Fruit fly (Drosophila melanogaster) whole organism, adult: Measurements from ENCODE around the gene CG4297.

Experiments
- CG11617 ChIP-seq: fragments of 200-800 bp; sonication (Bioruptor generic); optimal IDR thresholded peaks from 2 replicates; lab custom pipeline; 2017; ENCODE audit warnings: mild to moderate bottlenecking, missing biosample characterization, missing genetic modification reagents, missing genetic modification characterization
- CG12768 ChIP-seq: fragments of 200-800 bp; sonication (Bioruptor generic); optimal IDR thresholded peaks from 2 replicates; lab custom pipeline; 2017; ENCODE audit warnings: missing biosample characterization, missing genetic modification characterization, mild to moderate bottlenecking, moderate library complexity, missing genetic modification reagents
- CG14711 ChIP-seq: fragments of 200-800 bp; sonication (Bioruptor generic); optimal IDR thresholded peaks from 2 replicates; lab custom pipeline; 2018; ENCODE audit warnings: missing biosample characterization, mild to moderate bottlenecking, missing genetic modification characterization, moderate library complexity
- CG1620 ChIP-seq: fragments of 200-800 bp; sonication (Bioruptor generic); optimal IDR thresholded peaks from 2 replicates; lab custom pipeline; 2016; ENCODE audit warnings: missing biosample characterization, missing genetic modification characterization
- CG33017 ChIP-seq: fragments of 200-800 bp; sonication (Bioruptor generic); optimal IDR thresholded peaks from 2 replicates; lab custom pipeline; 2018; ENCODE audit warnings: missing biosample characterization, mild to moderate bottlenecking, missing genetic modification characterization, moderate library complexity
- CG5204 ChIP-seq: fragments of 200-800 bp; sonication (Bioruptor generic); optimal IDR thresholded peaks from 2 replicates; lab custom pipeline; 2016; ENCODE audit warnings: missing biosample characterization, missing genetic modification characterization
- CG7045 ChIP-seq: fragments of 200-800 bp; sonication (Bioruptor generic); optimal IDR thresholded peaks from 2 replicates; lab custom pipeline; 2017; ENCODE audit warnings: missing biosample characterization, mild to moderate bottlenecking, missing genetic modification characterization
- CG7101 ChIP-seq: fragments of 200-800 bp; sonication (Bioruptor generic); optimal IDR thresholded peaks from 2 replicates; lab custom pipeline; 2018; ENCODE audit warnings: missing biosample characterization, mild to moderate bottlenecking, missing genetic modification characterization, moderate library complexity
- Clk ChIP-seq: fragments of 200-800 bp; sonication (Bioruptor generic); optimal IDR thresholded peaks from 2 replicates; lab custom pipeline; 2017; ENCODE audit warnings: missing biosample characterization, missing genetic modification characterization
- Crg-1 ChIP-seq: fragments of 200-800 bp; sonication (Bioruptor generic); optimal IDR thresholded peaks from 2 replicates; lab custom pipeline; 2016; ENCODE audit warnings: missing biosample characterization, missing genetic modification characterization
- Hr96 ChIP-seq: fragments of 200-800 bp; sonication (Bioruptor generic); optimal IDR thresholded peaks from 2 replicates; lab custom pipeline; 2016; ENCODE audit warnings: missing biosample characterization, missing genetic modification characterization
- Mnt ChIP-seq: fragments of 200-800 bp; sonication (Bioruptor generic); optimal IDR thresholded peaks from 2 replicates; lab custom pipeline; 2016; ENCODE audit warnings: missing biosample characterization, mild to moderate bottlenecking, missing genetic modification characterization
- bab1 ChIP-seq: fragments of 200-800 bp; sonication (Bioruptor generic); optimal IDR thresholded peaks from 3 replicates; lab custom pipeline; 2019; ENCODE audit warnings: missing biosample characterization, mild to moderate bottlenecking, missing genetic modification characterization, moderate library complexity
- cic ChIP-seq: fragments of 200-800 bp; sonication (Bioruptor generic); optimal IDR thresholded peaks from 2 replicates; lab custom pipeline; 2017; ENCODE audit warnings: missing biosample characterization, mild to moderate bottlenecking, missing genetic modification characterization, moderate library complexity
- cnc ChIP-seq, 2 experiments: fragments of >200 bp; optimal IDR thresholded peaks; 2 replicates each; lab custom pipeline; 2017
- kay ChIP-seq: fragments of 200-800 bp; sonication (Bioruptor generic); peaks from one replicate; lab custom pipeline; 2016; ENCODE audit warnings: missing biosample characterization, missing genetic modification characterization, borderline replicate concordance
- ovo ChIP-seq: fragments of 200-800 bp; sonication (Bioruptor generic); optimal IDR thresholded peaks from 2 replicates; lab custom pipeline; 2016; ENCODE audit warnings: missing biosample characterization, missing genetic modification characterization
- pad ChIP-seq: fragments of 200-800 bp; sonication (Bioruptor generic); optimal IDR thresholded peaks from 3 replicates; lab custom pipeline; 2017; ENCODE audit warnings: missing biosample characterization, missing genetic modification characterization, mild to moderate bottlenecking, moderate library complexity, missing genetic modification reagents
- tj ChIP-seq: fragments of 200-800 bp; sonication (Bioruptor generic); optimal IDR thresholded peaks from 3 replicates; lab custom pipeline; 2017; ENCODE audit warnings: missing biosample characterization, mild to moderate bottlenecking, missing genetic modification characterization, moderate library complexity
- toe ChIP-seq: fragments of 200-800 bp; sonication (Bioruptor generic); optimal IDR thresholded peaks from 2 replicates; lab custom pipeline; 2016; ENCODE audit warnings: missing biosample characterization, missing genetic modification characterization

The CG4297 gene

DNA sequence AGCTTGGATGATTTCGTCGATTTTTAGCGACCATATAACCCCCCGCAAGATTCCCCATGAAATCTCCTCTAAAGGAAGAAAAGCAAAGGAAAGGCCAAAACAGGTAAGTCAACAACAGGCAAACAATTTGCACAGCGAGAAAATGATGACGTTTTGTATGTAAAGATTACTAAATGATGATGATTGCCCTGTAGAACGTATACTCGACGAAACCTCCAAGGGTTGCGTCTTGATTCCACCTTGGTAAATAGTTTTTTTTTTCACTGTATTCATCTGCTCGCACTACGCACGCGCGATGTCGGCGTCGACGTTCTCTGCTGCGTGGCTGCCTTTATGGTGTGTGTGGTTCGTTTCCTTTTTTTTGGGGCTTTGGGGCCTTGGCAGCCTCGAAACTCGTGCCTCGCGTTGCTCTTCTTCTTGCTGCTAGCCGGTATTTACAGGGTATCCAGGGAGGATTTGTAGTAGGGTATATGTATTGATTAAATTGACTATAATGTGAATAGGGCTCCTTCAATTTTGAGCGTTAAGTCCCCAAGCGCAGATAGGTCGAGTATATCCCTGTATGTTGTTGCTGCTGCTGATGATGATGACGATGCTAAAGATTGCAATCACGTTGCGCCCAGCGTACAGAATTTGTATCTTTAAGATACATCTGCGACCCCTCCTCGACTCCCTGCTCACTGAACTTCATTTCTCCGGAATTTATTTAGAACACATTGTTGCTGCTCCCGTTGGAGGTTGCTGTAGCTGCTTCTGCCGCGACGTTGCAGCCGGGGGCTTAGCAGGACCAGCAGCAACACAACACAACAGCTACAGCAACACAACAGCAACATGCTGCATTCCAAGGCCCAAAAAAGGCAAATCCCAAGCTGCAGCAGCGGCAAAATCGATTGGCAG, 44.4 kb downstream of the CG4297 start:
- TF ChIP-seq CG7045 (GFP tag; lab: Kevin White, UChicago) (no peak), CG14711 (tag; lab: Kevin White, UChicago) (no peak), cnc (optimal IDR thresholded peaks at IDR 0.05; lab: Kevin White, UChicago) (no peak), Hr96 (GFP tag; lab: Kevin White, UChicago) (no peak), bab1 (GFP tag; lab: Kevin White, UChicago) (no peak), Mnt (GFP tag; lab: Kevin White, UChicago) (no peak), kay (GFP tag; lab: Kevin White, UChicago) (no peak), cic (GFP tag; lab: Kevin White, UChicago) (no peak), tj (GFP tag; lab: Kevin White, UChicago) (no peak), CG7101 (tag; lab: Kevin White, UChicago) (no peak), CG12768 (no peak), ovo (GFP tag; lab: Kevin White, UChicago) (no peak), CG11617 (GFP tag; lab: Kevin White, UChicago) (no peak), CG1620 (GFP tag; lab: Kevin White, UChicago) (no peak), Crg-1 (GFP tag; lab: Kevin White, UChicago) (no peak), Clk (no peak), pad (no peak)

DNA sequence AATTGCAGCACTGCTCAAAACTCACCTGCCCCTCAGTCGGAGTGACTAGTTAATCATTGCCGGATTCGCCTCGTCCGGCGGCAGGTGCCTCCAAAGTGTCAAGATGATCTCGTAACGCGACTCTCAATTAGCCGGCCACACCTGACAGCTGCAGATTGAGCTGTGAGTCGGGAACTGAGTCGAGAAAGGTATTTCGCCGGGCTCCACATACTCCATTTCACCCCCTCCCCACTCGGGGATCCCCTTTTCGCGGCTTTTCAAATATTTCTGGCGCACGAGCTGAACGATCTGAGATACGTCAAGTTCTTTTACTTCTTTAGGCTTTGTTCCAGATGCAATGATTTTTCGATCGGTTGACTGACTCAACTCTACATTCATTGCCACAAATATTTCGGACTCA, 45.6 kb downstream of the CG4297 start:
- TF ChIP-seq kay (GFP tag; lab: Kevin White, UChicago) (peak; percentile 6), cic (GFP tag; lab: Kevin White, UChicago) (no peak)

DNA sequence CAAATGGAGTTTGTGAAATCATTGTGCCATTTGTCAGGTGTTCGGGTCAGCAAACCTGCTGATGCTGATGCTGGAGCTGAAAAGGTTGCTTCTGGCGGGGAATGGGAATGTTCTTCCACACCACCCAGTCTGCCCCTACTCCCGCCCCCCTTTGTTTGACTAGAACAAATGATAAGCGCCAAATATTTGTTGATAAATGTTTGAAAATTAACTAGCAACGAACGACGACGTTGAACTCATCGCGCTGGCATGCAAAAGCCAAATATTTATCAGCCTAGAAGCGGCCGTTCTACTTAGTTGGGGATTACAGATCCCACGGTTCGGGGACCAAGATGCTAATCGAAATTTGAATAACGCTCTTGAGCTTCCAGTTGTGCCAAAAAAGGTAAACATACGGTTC, 46.5 kb downstream of the CG4297 start:
- TF ChIP-seq toe (GFP tag; lab: Kevin White, UChicago) (no peak), pad (no peak), tj (GFP tag; lab: Kevin White, UChicago) (no peak), CG1620 (GFP tag; lab: Kevin White, UChicago) (no peak), CG5204 (no peak), Clk (no peak), CG14711 (tag; lab: Kevin White, UChicago) (no peak), CG7045 (GFP tag; lab: Kevin White, UChicago) (no peak), CG33017 (tag; lab: Kevin White, UChicago) (no peak), kay (GFP tag; lab: Kevin White, UChicago) (no peak), CG11617 (GFP tag; lab: Kevin White, UChicago) (no peak), CG12768 (no peak), cic (GFP tag; lab: Kevin White, UChicago) (no peak), Hr96 (GFP tag; lab: Kevin White, UChicago) (no peak)

DNA sequence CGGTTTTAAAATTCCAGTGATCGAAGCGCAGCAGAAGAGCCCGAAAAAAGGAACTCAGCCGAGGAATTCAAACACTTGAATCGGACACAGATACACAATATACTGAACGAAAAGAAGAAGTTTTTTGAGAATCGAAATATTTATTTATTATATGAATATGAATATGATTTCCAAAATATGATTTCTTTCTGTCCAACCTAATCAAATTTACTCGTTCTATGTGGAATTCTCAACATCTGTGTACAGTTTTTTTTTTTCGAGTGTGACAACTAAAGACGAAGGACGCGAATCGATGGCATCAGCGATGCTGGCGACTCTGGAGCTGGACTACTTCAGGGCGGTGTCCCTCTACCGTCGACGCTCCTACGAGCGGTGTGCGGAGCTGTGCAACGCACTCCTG, 48.8 kb downstream of the CG4297 start:
- TF ChIP-seq CG33017 (tag; lab: Kevin White, UChicago) (no peak), CG14711 (tag; lab: Kevin White, UChicago) (no peak)

DNA sequence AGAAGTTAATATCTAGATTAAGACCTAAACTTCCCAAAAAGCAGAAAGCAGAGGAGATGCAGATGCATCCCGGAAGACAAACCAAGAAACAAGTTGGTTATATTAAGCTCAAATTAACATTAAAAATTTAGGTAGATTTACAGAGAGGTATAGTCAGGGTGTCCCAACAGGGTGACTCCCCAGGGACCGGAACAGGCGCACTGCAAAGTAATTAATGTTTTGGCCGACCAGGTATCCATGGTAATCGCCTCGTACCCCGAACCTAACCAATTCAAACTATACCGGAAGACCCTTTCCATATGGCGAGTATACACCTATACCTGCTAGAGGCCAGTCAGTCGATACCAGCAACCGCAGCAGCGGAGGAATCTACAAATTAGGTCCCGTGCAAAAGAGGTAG, 49.4 kb downstream of the CG4297 start, which contains the start of gene BBS8:
Gene BBS8, plus strand, starts transcription at position 301 of the 400 bp plus-strand sequence.
- no peak for TF ChIP-seq kay (GFP tag; lab: Kevin White, UChicago)
- TF ChIP-seq CG7045 (GFP tag; lab: Kevin White, UChicago) = no peak
- no peak for TF ChIP-seq Hr96 (GFP tag; lab: Kevin White, UChicago)
- TF ChIP-seq toe (GFP tag; lab: Kevin White, UChicago) = no peak
- no peak for TF ChIP-seq CG1620 (GFP tag; lab: Kevin White, UChicago)
- no peak for TF ChIP-seq CG12768
- TF ChIP-seq Crg-1 (GFP tag; lab: Kevin White, UChicago) = no peak
- no peak for TF ChIP-seq CG5204
- no peak for TF ChIP-seq CG11617 (GFP tag; lab: Kevin White, UChicago)
- TF ChIP-seq Mnt (GFP tag; lab: Kevin White, UChicago) = no peak
- no peak for TF ChIP-seq CG14711 (tag; lab: Kevin White, UChicago)
- no peak for TF ChIP-seq tj (GFP tag; lab: Kevin White, UChicago)
- TF ChIP-seq CG33017 (tag; lab: Kevin White, UChicago) = no peak
- TF ChIP-seq Clk = no peak
- TF ChIP-seq cic (GFP tag; lab: Kevin White, UChicago) = no peak
- no peak for TF ChIP-seq pad
- no peak for TF ChIP-seq cnc (optimal IDR thresholded peaks at IDR 0.05; lab: Kevin White, UChicago)

DNA sequence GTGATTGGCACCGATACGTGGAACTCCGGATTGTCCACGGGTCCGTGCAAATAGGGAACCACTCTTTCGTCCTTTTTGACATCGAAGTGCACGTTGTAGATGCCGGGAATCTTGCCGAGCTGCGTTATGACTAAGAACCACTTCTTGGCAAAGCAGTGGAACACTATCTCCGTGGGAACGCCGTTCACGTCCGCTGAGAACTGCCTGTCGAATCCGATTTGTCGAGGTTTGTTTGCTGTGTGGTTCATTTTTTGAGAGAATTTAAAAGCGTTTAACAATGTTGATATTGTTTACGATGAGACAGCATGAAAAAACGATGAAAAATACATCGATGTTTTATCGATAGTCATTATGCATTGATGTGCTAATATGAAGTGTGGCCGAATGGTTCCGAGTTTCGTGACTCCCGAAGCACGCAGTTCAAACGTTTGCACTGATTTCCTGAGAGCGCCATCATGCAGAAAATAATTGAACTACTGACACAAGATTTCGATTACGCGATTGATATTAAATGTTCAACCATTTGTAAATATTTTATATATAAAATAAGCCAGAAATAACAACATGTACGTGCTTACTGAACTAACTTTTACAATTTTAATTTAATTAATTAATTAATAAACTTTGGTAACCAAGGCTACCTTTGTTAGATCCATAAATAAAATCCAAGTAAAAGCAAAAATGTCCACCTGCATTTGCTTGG, 50.7 kb downstream of the CG4297 start, which contains the start of the genes CG11885 and CG13692:
Gene CG11885, minus strand, starts transcription at position 332 of the 703 bp plus-strand sequence.
Gene CG13692, plus strand, starts transcription at position 653 of the 703 bp plus-strand sequence.
- TF ChIP-seq CG7101 (tag; lab: Kevin White, UChicago) (peak; percentile 63), Mnt (GFP tag; lab: Kevin White, UChicago) (peak; percentile 81), ovo (GFP tag; lab: Kevin White, UChicago) (no peak), cnc (optimal IDR thresholded peaks at IDR 0.05; lab: Kevin White, UChicago) (peak; percentile 88 to 93), tj (GFP tag; lab: Kevin White, UChicago) (peak; percentile 77), kay (GFP tag; lab: Kevin White, UChicago) (no peak), CG1620 (GFP tag; lab: Kevin White, UChicago) (no peak), Crg-1 (GFP tag; lab: Kevin White, UChicago) (no peak), bab1 (GFP tag; lab: Kevin White, UChicago) (peak; percentile 73), CG7045 (GFP tag; lab: Kevin White, UChicago) (no peak), toe (GFP tag; lab: Kevin White, UChicago) (no peak), Clk (no peak), CG14711 (tag; lab: Kevin White, UChicago) (peak; percentile 1), CG33017 (tag; lab: Kevin White, UChicago) (no peak), pad (peak; percentile 41), CG11617 (GFP tag; lab: Kevin White, UChicago) (no peak), CG12768 (peak; percentile 21), Hr96 (GFP tag; lab: Kevin White, UChicago) (no peak), cic (GFP tag; lab: Kevin White, UChicago) (peak; percentile 39), CG5204 (no peak)
